Fruit fly (Drosophila melanogaster) whole organism, embryonic: ENCODE data around the gene CG7264.
A peak's percentile ranks its signal among the peaks of the same experiment; 100 is the strongest.

Experiments
- Abd-B ChIP-seq: fragments of 200-800 bp; sonication (Bioruptor generic); optimal IDR thresholded peaks from 2 replicates; lab custom pipeline; 2018; ENCODE audit warnings: missing biosample characterization, mild to moderate bottlenecking, missing genetic modification characterization, moderate library complexity
- Adf1 ChIP-seq: fragments of 200-800 bp; sonication (Bioruptor generic); IDR thresholded peaks from 2 replicates; pipeline ENCODE4 v1.3.6; 2022; ENCODE audit warnings: missing biosample characterization, missing genetic modification characterization
- Aef1 ChIP-seq: fragments of 200-800 bp; sonication (Bioruptor generic); IDR thresholded peaks from 3 replicates; pipeline ENCODE4 v1.3.6; 2022; ENCODE audit warnings: missing biosample characterization, missing genetic modification characterization
- CG10274 ChIP-seq: fragments of 200-800 bp; sonication (Bioruptor generic); optimal IDR thresholded peaks from 3 replicates; lab custom pipeline; 2017; ENCODE audit warnings: missing biosample characterization, mild to moderate bottlenecking, missing genetic modification characterization
- CG10321 ChIP-seq: fragments of 200-800 bp; sonication (Bioruptor generic); IDR thresholded peaks from 2 replicates; pipeline ENCODE4 v1.3.6; 2022; ENCODE audit warnings: missing biosample characterization, missing genetic modification characterization
- CG10654 ChIP-seq: fragments of 200-800 bp; sonication (Bioruptor generic); optimal IDR thresholded peaks from 2 replicates; lab custom pipeline; 2016; ENCODE audit warnings: missing biosample characterization, missing genetic modification characterization
- CG11504 ChIP-seq: fragments of 200-800 bp; sonication (Bioruptor generic); optimal IDR thresholded peaks from 3 replicates; lab custom pipeline; 2019; ENCODE audit warnings: missing biosample characterization, mild to moderate bottlenecking, missing genetic modification characterization, moderate library complexity
- CG12219 ChIP-seq: fragments of 200-800 bp; sonication (Bioruptor generic); optimal IDR thresholded peaks from 3 replicates; lab custom pipeline; 2018; ENCODE audit warnings: missing biosample characterization, mild to moderate bottlenecking, missing genetic modification characterization
- CG14014 ChIP-seq: fragments of 200-800 bp; sonication (Bioruptor generic); IDR thresholded peaks from 2 replicates; pipeline ENCODE4 v1.3.6; 2022; ENCODE audit warnings: missing biosample characterization, missing genetic modification characterization
- CG15011 ChIP-seq: fragments of 200-800 bp; sonication (Bioruptor generic); optimal IDR thresholded peaks from 3 replicates; lab custom pipeline; 2018; ENCODE audit warnings: missing biosample characterization, mild to moderate bottlenecking, missing genetic modification characterization
- CG15601 ChIP-seq: fragments of 200-800 bp; sonication (Bioruptor generic); optimal IDR thresholded peaks from 3 replicates; lab custom pipeline; 2019; ENCODE audit warnings: missing biosample characterization, mild to moderate bottlenecking, missing genetic modification characterization, moderate library complexity
- CG17359 ChIP-seq: fragments of 200-800 bp; sonication (Bioruptor generic); optimal IDR thresholded peaks from 3 replicates; lab custom pipeline; 2018; ENCODE audit warnings: missing biosample characterization, mild to moderate bottlenecking, missing genetic modification characterization, moderate library complexity
- CG1792 ChIP-seq: fragments of 200-800 bp; sonication (Bioruptor generic); optimal IDR thresholded peaks from 2 replicates; lab custom pipeline; 2016; ENCODE audit warnings: missing biosample characterization, missing genetic modification characterization
- CG1832 ChIP-seq: fragments of 200-800 bp; sonication (Bioruptor generic); optimal IDR thresholded peaks from 2 replicates; lab custom pipeline; 2017; ENCODE audit warnings: missing biosample characterization, mild to moderate bottlenecking, missing genetic modification characterization, inconsistent platforms
- CG18599 ChIP-seq: fragments of 200-800 bp; sonication (Bioruptor generic); optimal IDR thresholded peaks from 3 replicates; lab custom pipeline; 2017; ENCODE audit warnings: missing biosample characterization, missing genetic modification characterization, mild to moderate bottlenecking, moderate library complexity, missing genetic modification reagents
- CG31224 ChIP-seq: fragments of 200-800 bp; sonication (Bioruptor generic); IDR thresholded peaks from 2 replicates; pipeline ENCODE4 v1.3.6; 2022; ENCODE audit warnings: missing biosample characterization, missing genetic modification characterization
- CG43689 ChIP-seq: fragments of 200-800 bp; sonication (Bioruptor generic); IDR thresholded peaks from 2 replicates; pipeline ENCODE4 v1.3.6; 2022; ENCODE audit warnings: missing biosample characterization, missing genetic modification characterization
- CG4707 ChIP-seq: fragments of 200-800 bp; sonication (Bioruptor generic); optimal IDR thresholded peaks from 2 replicates; lab custom pipeline; 2018; ENCODE audit warnings: missing biosample characterization, mild to moderate bottlenecking, missing genetic modification characterization, moderate library complexity
- CG6765 ChIP-seq: fragments of 200-800 bp; sonication (Bioruptor generic); optimal IDR thresholded peaks from 3 replicates; lab custom pipeline; 2017; ENCODE audit warnings: missing biosample characterization, mild to moderate bottlenecking, missing genetic modification characterization
- CG6791 ChIP-seq: fragments of 200-800 bp; sonication (Bioruptor generic); IDR thresholded peaks from 3 replicates; pipeline ENCODE4 v1.3.6; 2022; ENCODE audit warnings: missing biosample characterization, missing genetic modification characterization; ENCODE audit not compliant: partially characterized antibody
- CG6854 ChIP-seq: fragments of 200-800 bp; sonication (Bioruptor generic); optimal IDR thresholded peaks from 3 replicates; lab custom pipeline; 2017; ENCODE audit warnings: missing biosample characterization, mild to moderate bottlenecking, missing genetic modification characterization
- CG8944 ChIP-seq: fragments of 200-800 bp; sonication (Bioruptor generic); optimal IDR thresholded peaks from 3 replicates; lab custom pipeline; 2016; ENCODE audit warnings: missing biosample characterization, missing genetic modification characterization
- CG9215 ChIP-seq: fragments of 200-800 bp; sonication (Bioruptor generic); IDR thresholded peaks from 2 replicates; pipeline ENCODE4 v1.3.6; 2022; ENCODE audit warnings: missing biosample characterization, missing genetic modification characterization
- CG9727 ChIP-seq: fragments of 200-800 bp; sonication (Bioruptor generic); optimal IDR thresholded peaks from 3 replicates; lab custom pipeline; 2017; ENCODE audit warnings: missing biosample characterization, mild to moderate bottlenecking, missing genetic modification characterization
- CG9876 ChIP-seq: fragments of 200-800 bp; sonication (Bioruptor generic); optimal IDR thresholded peaks from 2 replicates; lab custom pipeline; 2016; ENCODE audit warnings: missing biosample characterization, missing genetic modification characterization
- D19A ChIP-seq: fragments of 200-800 bp; optimal IDR thresholded peaks from 3 replicates; lab custom pipeline; 2019; ENCODE audit warnings: missing biosample characterization, mild to moderate bottlenecking, missing genetic modification characterization, moderate library complexity
- Deaf1 ChIP-seq: fragments of 200-800 bp; optimal IDR thresholded peaks from 3 replicates; lab custom pipeline; 2019; ENCODE audit warnings: missing biosample characterization, mild to moderate bottlenecking, missing genetic modification characterization, moderate library complexity
- Dp ChIP-seq: fragments of 200-800 bp; sonication (Bioruptor generic); optimal IDR thresholded peaks from 2 replicates; lab custom pipeline; 2018; ENCODE audit warnings: missing biosample characterization, mild to moderate bottlenecking, missing genetic modification characterization, moderate library complexity
- ERR ChIP-seq: fragments of 200-800 bp; sonication (Bioruptor generic); optimal IDR thresholded peaks from 2 replicates; lab custom pipeline; 2016; ENCODE audit warnings: missing biosample characterization, missing genetic modification characterization
- Eip74EF ChIP-seq, 2 experiments: fragments of 200-800 bp in 1 of 2; fragments of >200 bp in 1 of 2; sonication (Bioruptor generic) in 1 of 2; optimal IDR thresholded peaks; 2 replicates each; lab custom pipeline; 2017 to 2019; ENCODE audit warnings: missing biosample characterization in 2 of 2, missing genetic modification characterization in 2 of 2, mild to moderate bottlenecking in 1 of 2, moderate library complexity in 1 of 2
- Elba2 ChIP-seq: fragments of 200-800 bp; sonication (Bioruptor generic); optimal IDR thresholded peaks from 3 replicates; lab custom pipeline; 2016; ENCODE audit warnings: missing biosample characterization, missing genetic modification characterization
- HLH4C ChIP-seq: fragments of 200-800 bp; sonication (Bioruptor generic); IDR thresholded peaks from 3 replicates; pipeline ENCODE4 v1.3.6; 2022; ENCODE audit warnings: missing biosample characterization, missing genetic modification characterization; ENCODE audit not compliant: partially characterized antibody
- Hr78 ChIP-seq, 2 experiments: fragments of 200-800 bp in 1 of 2; fragments of >200 bp in 1 of 2; sonication (Bioruptor generic) in 1 of 2; optimal IDR thresholded peaks; 2 replicates each; lab custom pipeline; 2017 to 2019; ENCODE audit warnings: missing biosample characterization in 2 of 2, missing genetic modification characterization in 2 of 2, mild to moderate bottlenecking in 1 of 2, moderate library complexity in 1 of 2
- Nf-YC ChIP-seq: fragments of 200-800 bp; optimal IDR thresholded peaks from 3 replicates; lab custom pipeline; 2019; ENCODE audit warnings: missing biosample characterization, mild to moderate bottlenecking, missing genetic modification characterization, moderate library complexity
- Oli ChIP-seq: fragments of 200-800 bp; sonication (Bioruptor generic); optimal IDR thresholded peaks from 2 replicates; lab custom pipeline; 2018; ENCODE audit warnings: missing biosample characterization, mild to moderate bottlenecking, missing genetic modification characterization, moderate library complexity
- Xbp1 ChIP-seq: fragments of 200-800 bp; sonication (Bioruptor generic); optimal IDR thresholded peaks from 3 replicates; lab custom pipeline; 2016; ENCODE audit warnings: missing biosample characterization, mild to moderate bottlenecking, missing genetic modification characterization
- amos ChIP-seq: fragments of 200-800 bp; sonication (Bioruptor generic); IDR thresholded peaks from 2 replicates; pipeline ENCODE4 v1.3.6; 2022; ENCODE audit warnings: missing biosample characterization, missing genetic modification characterization; ENCODE audit not compliant: partially characterized antibody
- cad ChIP-seq: fragments of >200 bp; optimal IDR thresholded peaks from 2 replicates; lab custom pipeline; 2017; ENCODE audit warnings: missing biosample characterization, missing genetic modification characterization
- chn ChIP-seq: fragments of 200-800 bp; sonication (Bioruptor generic); optimal IDR thresholded peaks from 2 replicates; lab custom pipeline; 2016; ENCODE audit warnings: missing biosample characterization, missing genetic modification characterization
- disco-r ChIP-seq: fragments of 200-800 bp; sonication (Bioruptor generic); optimal IDR thresholded peaks from 2 replicates; lab custom pipeline; 2016; ENCODE audit warnings: missing biosample characterization, missing genetic modification characterization
- dm ChIP-seq: fragments of 200-800 bp; sonication (Bioruptor generic); optimal IDR thresholded peaks from 3 replicates; lab custom pipeline; 2016; ENCODE audit warnings: missing biosample characterization, missing genetic modification characterization
- gem ChIP-seq: fragments of 200-800 bp; sonication (Bioruptor generic); optimal IDR thresholded peaks from 2 replicates; lab custom pipeline; 2019; ENCODE audit warnings: missing biosample characterization, mild to moderate bottlenecking, missing genetic modification characterization, moderate library complexity
- jumu ChIP-seq: fragments of 200-800 bp; sonication (Bioruptor generic); optimal IDR thresholded peaks from 3 replicates; lab custom pipeline; 2016; ENCODE audit warnings: missing biosample characterization, missing genetic modification characterization
- pho ChIP-seq: fragments of 200-800 bp; sonication (Bioruptor generic); optimal IDR thresholded peaks from 2 replicates; lab custom pipeline; 2016; ENCODE audit warnings: missing biosample characterization, missing genetic modification characterization
- repo ChIP-seq: fragments of 200-800 bp; sonication (Bioruptor generic); optimal IDR thresholded peaks from 2 replicates; lab custom pipeline; 2016; ENCODE audit warnings: missing biosample characterization, missing genetic modification characterization
- rib ChIP-seq: fragments of 200-800 bp; sonication (Bioruptor generic); IDR thresholded peaks from 2 replicates; pipeline ENCODE4 v1.3.6; 2022; ENCODE audit warnings: missing biosample characterization, missing genetic modification characterization
- shn ChIP-seq: fragments of 200-800 bp; sonication (Bioruptor generic); optimal IDR thresholded peaks from 3 replicates; lab custom pipeline; 2016; ENCODE audit warnings: missing biosample characterization, missing genetic modification characterization
- slbo ChIP-seq: fragments of 200-800 bp; sonication (Bioruptor generic); IDR thresholded peaks from 2 replicates; pipeline ENCODE4 v1.3.6; 2022; ENCODE audit warnings: missing biosample characterization, missing genetic modification characterization
- tap ChIP-seq: fragments of 200-800 bp; optimal IDR thresholded peaks from 3 replicates; lab custom pipeline; 2019; ENCODE audit warnings: missing biosample characterization, mild to moderate bottlenecking, missing genetic modification characterization, moderate library complexity
- vfl ChIP-seq: fragments of 200-800 bp; sonication (Bioruptor generic); optimal IDR thresholded peaks from 2 replicates; lab custom pipeline; 2016; ENCODE audit warnings: missing biosample characterization, missing genetic modification characterization

The CG7264 gene

dm6 chr3L:11828730-11829129 is at the start of gene CG7264:
Gene CG7264, plus strand, starts transcription at chr3L:11829030.
- TF ChIP-seq rib (GFP tag; lab: Robert Waterston, UW) (no peak), Adf1 (GFP tag; lab: Robert Waterston, UW) (no peak), CG43689 (GFP tag; lab: Robert Waterston, UW) (no peak), CG10654 (GFP tag; lab: Kevin White, UChicago) (no peak), dm (GFP tag; lab: Kevin White, UChicago) (no peak), vfl (GFP tag; lab: Kevin White, UChicago) (no peak), repo (GFP tag; lab: Kevin White, UChicago) (no peak), Xbp1 (no peak), CG9876 (GFP tag; lab: Kevin White, UChicago) (no peak), CG1792 (GFP tag; lab: Kevin White, UChicago) (no peak), Dp (GFP tag; lab: Kevin White, UChicago) (no peak), CG9215 (GFP tag; lab: Robert Waterston, UW) (no peak), CG12219 (GFP tag; lab: Kevin White, UChicago) (no peak), Nf-YC (tag; lab: Kevin White, UChicago) (no peak), Deaf1 (tag; lab: Kevin White, UChicago) (no peak), tap (tag; lab: Kevin White, UChicago) (no peak), CG15601 (tag; lab: Kevin White, UChicago) (no peak), gem (tag; lab: Kevin White, UChicago) (no peak), slbo (GFP tag; lab: Robert Waterston, UW) (no peak), CG4707 (no peak)

dm6 chr3L:11785291-11785690 is 43.5 kb upstream of the CG7264 start:
- TF ChIP-seq CG6765 (GFP tag; lab: Kevin White, UChicago) (no peak), CG14014 (GFP tag; lab: Robert Waterston, UW) (0 out of 2 replicates have a peak, but pooled peaks have one; percentile 28), HLH4C (no peak), Adf1 (GFP tag; lab: Robert Waterston, UW) (0 out of 2 replicates have a peak, but pooled peaks have one; percentile 24), Oli (peak; percentile 47), CG6854 (GFP tag; lab: Kevin White, UChicago) (no peak), D19A (tag; lab: Kevin White, UChicago) (no peak), CG10274 (GFP tag; lab: Kevin White, UChicago) (no peak), jumu (GFP tag; lab: Kevin White, UChicago) (no peak), Eip74EF (GFP tag; optimal IDR thresholded peaks at IDR 0.05; lab: Kevin White, UChicago) (no peak), CG11504 (tag; lab: Kevin White, UChicago) (no peak), CG18599 (GFP tag; lab: Kevin White, UChicago) (peak; percentile 58), Hr78 (GFP tag; optimal IDR thresholded peaks at IDR 0.05; lab: Kevin White, UChicago) (no peak), CG8944 (GFP tag; lab: Kevin White, UChicago) (no peak), CG31224 (GFP tag; lab: Robert Waterston, UW) (peak; percentile 27; the same call in 1 of the 2 replicates), pho (GFP tag; lab: Kevin White, UChicago) (peak; percentile 29), CG1832 (no peak), CG17359 (tag; lab: Kevin White, UChicago) (no peak), Elba2 (no peak), chn (GFP tag; lab: Kevin White, UChicago) (no peak), Abd-B (GFP tag; lab: Kevin White, UChicago) (no peak), amos (GFP tag; lab: Robert Waterston, UW) (no peak), CG15011 (GFP tag; lab: Kevin White, UChicago) (peak; percentile 4), disco-r (GFP tag; lab: Kevin White, UChicago) (no peak), Aef1 (GFP tag; lab: Robert Waterston, UW) (peak; percentile 39; the same call in 2 of the 3 replicates), cad (no peak), ERR (GFP tag; lab: Kevin White, UChicago) (no peak), CG10321 (GFP tag; lab: Robert Waterston, UW) (0 out of 2 replicates have a peak, but pooled peaks have one; percentile 21), CG9727 (GFP tag; lab: Kevin White, UChicago) (peak; percentile 3), CG6791 (GFP tag; lab: Robert Waterston, UW) (no peak), shn (GFP tag; lab: Kevin White, UChicago) (no peak)
